Fruit fly (Drosophila melanogaster): ENCODE measurements around the gene Ir68a.
A peak's percentile ranks its signal among the peaks of the same experiment; 100 is the strongest.

Ir68a gene

dm6 chr3L:11214406-11215243 lies 21.4 kb downstream of the Ir68a start, which contains the start of gene CG42671 (continued):
- peak; percentile 4 for TF ChIP-seq NfI (GFP tag; optimal IDR thresholded peaks at IDR 0.05)
- no peak for TF ChIP-seq Fer1 (GFP tag; optimal IDR thresholded peaks at IDR 0.05)
- TF ChIP-seq Myb (GFP tag; optimal IDR thresholded peaks at IDR 0.05) = peak; percentile 93
- no peak for TF ChIP-seq grn (GFP tag; optimal IDR thresholded peaks at IDR 0.05)
- peak; percentile 6 for TF ChIP-seq CG17829 (tag; optimal IDR thresholded peaks at IDR 0.05)
- TF ChIP-seq luna (GFP tag; optimal IDR thresholded peaks at IDR 0.05) = no peak
- peak; percentile 70 to 94 for TF ChIP-seq Trl (optimal IDR thresholded peaks at IDR 0.05)
- TF ChIP-seq Trl (GFP tag; optimal IDR thresholded peaks at IDR 0.05) = no peak
- TF ChIP-seq CG12299 (tag; optimal IDR thresholded peaks at IDR 0.05) = peak; percentile 14
- TF ChIP-seq sima (GFP tag; optimal IDR thresholded peaks at IDR 0.05) = no peak
- peak in 1 of 2 experiments; percentile 6 for TF ChIP-seq Hr51 (GFP tag; optimal IDR thresholded peaks at IDR 0.05)
- peak; percentile 32 for TF ChIP-seq nmo (GFP tag; optimal IDR thresholded peaks at IDR 0.05)
- peak; percentile 19 for TF ChIP-seq sug (tag; optimal IDR thresholded peaks at IDR 0.05)
- no peak for TF ChIP-seq nerfin-2 (GFP tag; IDR thresholded peaks at IDR 0.05; ENCODE audit: partially characterized antibody)
- TF ChIP-seq D19A (tag; optimal IDR thresholded peaks at IDR 0.05) = peak; percentile 35
- TF ChIP-seq CG11504 (tag; optimal IDR thresholded peaks at IDR 0.05) = peak; percentile 58
- TF ChIP-seq CG32772 (GFP tag; IDR thresholded peaks at IDR 0.05) = peak; percentile 53; the same call in 1 of the 2 replicates
- TF ChIP-seq CG10147 (GFP tag; optimal IDR thresholded peaks at IDR 0.05) = peak; percentile 8
- TF ChIP-seq gfzf (GFP tag; optimal IDR thresholded peaks at IDR 0.05) = peak; percentile 72
- peak; percentile 38 for TF ChIP-seq CG10267 (tag; optimal IDR thresholded peaks at IDR 0.05)
- TF ChIP-seq YL-1 (GFP tag; optimal IDR thresholded peaks at IDR 0.05) = peak; percentile 7
- peak; percentile 25; the same call in 1 of the 2 replicates for TF ChIP-seq sna (GFP tag; IDR thresholded peaks at IDR 0.05; ENCODE audit: partially characterized antibody)
- TF ChIP-seq sqz (GFP tag; optimal IDR thresholded peaks at IDR 0.05) = peak; percentile 99
- TF ChIP-seq CG3847 (GFP tag; IDR thresholded peaks at IDR 0.05) = no peak
- no peak for TF ChIP-seq en (GFP tag; optimal IDR thresholded peaks at IDR 0.05)

dm6 chr3L:11213643-11214042 lies 22.4 kb downstream of the Ir68a start:
- no peak for TF ChIP-seq Gsc (GFP tag; IDR thresholded peaks at IDR 0.05)
- 0 out of 2 replicates have a peak, but pooled peaks have one; percentile 4 for TF ChIP-seq sob (GFP tag; IDR thresholded peaks at IDR 0.05)
- TF ChIP-seq nom (GFP tag; optimal IDR thresholded peaks at IDR 0.05) = peak; percentile 75
- TF ChIP-seq pan (optimal IDR thresholded peaks at IDR 0.05) = no peak
- TF ChIP-seq pan (GFP tag; optimal IDR thresholded peaks at IDR 0.05 in 1 of 2, IDR thresholded peaks at IDR 0.05 in 1 of 2) = no peak
- TF ChIP-seq CG6175 (GFP tag; IDR thresholded peaks at IDR 0.05) = peak; percentile 11; the same call in 1 of the 3 replicates

- TF ChIP-seq Hr51 (GFP tag; optimal IDR thresholded peaks at IDR 0.05) (peak; percentile 5 to 33), unpg (GFP tag; optimal IDR thresholded peaks at IDR 0.05) (peak; percentile 37), lov (optimal IDR thresholded peaks at IDR 0.05) (no peak), lov (GFP tag; IDR thresholded peaks at IDR 0.05) (no peak), danr (GFP tag; IDR thresholded peaks at IDR 0.05) (no peak), Atf3 (GFP tag; optimal IDR thresholded peaks at IDR 0.05) (peak; percentile 48), CG11247 (GFP tag; IDR thresholded peaks at IDR 0.05) (peak; percentile 20; the same call in 1 of the 2 replicates), jing (GFP tag; optimal IDR thresholded peaks at IDR 0.05) (no peak), CG10431 (GFP tag; optimal IDR thresholded peaks at IDR 0.05) (no peak), sna (GFP tag; IDR thresholded peaks at IDR 0.05; ENCODE audit: partially characterized antibody) (peak; percentile 100), jumu (GFP tag; optimal IDR thresholded peaks at IDR 0.05) (peak; percentile 26), tap (tag; optimal IDR thresholded peaks at IDR 0.05) (peak; percentile 15), esg (GFP tag; conservative IDR thresholded peaks at IDR 0.05) (no peak), Hmr (GFP tag; optimal IDR thresholded peaks at IDR 0.05) (peak; percentile 67), dan (GFP tag; IDR thresholded peaks at IDR 0.05) (no peak), nom (GFP tag; optimal IDR thresholded peaks at IDR 0.05) (peak; percentile 16), Dip3 (GFP tag; optimal IDR thresholded peaks at IDR 0.05) (peak; percentile 18), CG1233 (GFP tag; optimal IDR thresholded peaks at IDR 0.05) (no peak), CG10543 (GFP tag; optimal IDR thresholded peaks at IDR 0.05) (peak; percentile 53), GATAe (GFP tag; conservative IDR thresholded peaks at IDR 0.05) (peak; percentile 63)
Observed at dm6 chr3L:11210517-11210916, 25.5 kb downstream of the Ir68a start, which contains the start of the genes Ube3a and CG7600. TSS of gene Ube3a (minus strand) at chr3L:11210583. TSS of gene CG7600 (plus strand) at chr3L:11210786.

Measured in whole organism, embryonic.